Worm (Caenorhabditis elegans) whole organism, L4/young adult: ENCODE data around the gene T07D4.5.

Experiments used
- W03F9.2 ChIP-seq: fragments of 150-350 bp; optimal IDR thresholded peaks from 2 replicates; lab custom pipeline; 2014; ENCODE audit warnings: missing biosample characterization, missing genetic modification characterization
- dao-5 ChIP-seq: sonication (generic microtip); optimal IDR thresholded peaks from 2 replicates; lab custom pipeline; 2016; ENCODE audit warnings: missing genotype, missing genetic modification characterization, moderate library complexity, missing compliant biosample characterization

DNA sequence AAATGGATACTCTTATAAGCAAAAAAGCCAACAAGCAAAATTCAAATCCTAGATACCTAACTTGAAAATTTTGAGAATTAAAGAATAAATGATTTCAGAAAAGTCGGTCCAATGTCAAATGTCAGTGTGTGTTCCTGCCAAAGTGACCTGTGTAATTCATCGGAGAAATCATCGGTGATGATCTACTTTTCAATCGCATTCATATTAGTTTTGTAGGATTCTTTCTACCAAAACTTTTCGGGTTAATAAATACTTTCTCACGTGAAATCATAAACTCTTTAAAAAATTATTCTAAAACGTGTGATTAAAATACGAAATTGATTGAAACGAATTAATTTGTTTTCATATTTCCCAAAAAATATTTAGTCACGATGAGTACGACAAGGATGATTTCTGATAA is 45.1 kb downstream of the T07D4.5 start, which contains the start of gene F46C5.7:
- no peak for TF ChIP-seq W03F9.2
- TF ChIP-seq dao-5 (tag; lab: Kevin White, UChicago), result no peak
